Worm (Caenorhabditis elegans) whole organism, early embryonic: ENCODE data around the gene Y43F8B.23.

ENCODE experiments used
- ama-1 ChIP-seq: fragments of 150-350 bp; optimal IDR thresholded peaks from 2 replicates; lab custom pipeline; 2014
- ceh-13 ChIP-seq: fragments of 200-800 bp; sonication (Bioruptor generic); optimal IDR thresholded peaks from 2 replicates; lab custom pipeline; 2018; ENCODE audit warnings: mild to moderate bottlenecking, missing genetic modification characterization, missing compliant biosample characterization
- ets-7 ChIP-seq: sonication (generic microtip); optimal IDR thresholded peaks from 2 replicates; lab custom pipeline; 2016; ENCODE audit warnings: missing genotype, missing genetic modification characterization, missing compliant biosample characterization
- flt-1 ChIP-seq: fragments of 200-800 bp; sonication (Bioruptor generic); IDR thresholded peaks from 2 replicates; pipeline ENCODE4 v1.3.6; 2022; ENCODE audit warnings: missing genetic modification characterization, missing compliant biosample characterization
- scrt-1 ChIP-seq: fragments of 200-800 bp; sonication (Bioruptor generic); IDR thresholded peaks from 2 replicates; pipeline ENCODE4 v1.3.6; 2022; ENCODE audit warnings: missing genetic modification characterization, missing compliant biosample characterization
- sea-1 ChIP-seq: fragments of 200-800 bp; sonication (Bioruptor generic); conservative IDR thresholded peaks from 2 replicates; pipeline ENCODE4 v1.3.6; 2022; ENCODE audit warnings: missing genetic modification characterization, missing compliant biosample characterization
- tbx-11 ChIP-seq: fragments of 200-800 bp; sonication (Bioruptor generic); IDR thresholded peaks from 2 replicates; pipeline ENCODE4 v1.3.6; 2022; ENCODE audit warnings: missing genetic modification characterization, missing compliant biosample characterization

DNA sequence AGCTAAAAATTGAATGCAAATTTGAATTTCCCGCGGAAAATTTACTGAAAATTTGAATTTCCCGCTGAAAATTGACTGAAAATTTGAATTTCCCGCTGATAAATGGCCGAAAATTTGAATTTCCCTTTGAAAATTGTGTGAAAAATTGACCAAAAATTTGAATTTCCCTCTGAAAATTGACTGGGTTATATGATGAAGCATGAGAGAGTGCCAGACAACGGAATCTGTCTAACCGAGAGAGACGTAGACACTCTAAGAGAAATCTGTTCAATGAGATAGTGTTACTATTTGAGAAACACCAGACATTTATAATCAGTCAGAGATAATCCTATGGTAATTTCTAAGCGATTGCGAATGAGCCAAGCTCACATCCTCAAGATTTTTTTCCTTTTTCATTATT is 9.9 kb upstream of the Y43F8B.23 start:
- no peak for TF ChIP-seq scrt-1 (GFP tag; lab: Robert Waterston, UW)
- TF ChIP-seq sea-1 (GFP tag; lab: Robert Waterston, UW) = no peak
- TF ChIP-seq ama-1 = no peak
- no peak for TF ChIP-seq tbx-11
- no peak for TF ChIP-seq ceh-13 (GFP tag; lab: Kevin White, UChicago)
- TF ChIP-seq ets-7 (tag; lab: Kevin White, UChicago) = no peak
- TF ChIP-seq flt-1 (GFP tag; lab: Robert Waterston, UW) = no peak
